Fruit fly (Drosophila melanogaster) whole organism, pupa: ENCODE data around the gene lili.

ENCODE experiments used
- CG10348 ChIP-seq: fragments of 200-800 bp; sonication (Bioruptor generic); IDR thresholded peaks from 2 replicates; pipeline ENCODE4 v1.3.6; 2022; ENCODE audit warnings: missing biosample characterization, missing genetic modification characterization
- CG12605 ChIP-seq: fragments of 200-800 bp; sonication (Bioruptor generic); IDR thresholded peaks from 2 replicates; pipeline ENCODE4 v1.3.6; 2022; ENCODE audit warnings: missing biosample characterization, missing genetic modification characterization
- CG13204 ChIP-seq: fragments of 200-800 bp; sonication (Bioruptor generic); optimal IDR thresholded peaks from 2 replicates; lab custom pipeline; 2018; ENCODE audit warnings: missing biosample characterization, mild to moderate bottlenecking, missing genetic modification characterization, moderate library complexity
- CG14655 ChIP-seq: fragments of 200-800 bp; sonication (Bioruptor generic); optimal IDR thresholded peaks from 3 replicates; lab custom pipeline; 2017; ENCODE audit warnings: mild to moderate bottlenecking, missing biosample characterization, missing genetic modification reagents, missing genetic modification characterization
- CG15710 ChIP-seq: fragments of 200-800 bp; sonication (Bioruptor generic); optimal IDR thresholded peaks from 2 replicates; lab custom pipeline; 2018; ENCODE audit warnings: missing biosample characterization, mild to moderate bottlenecking, missing genetic modification characterization, moderate library complexity
- CG17806 ChIP-seq: fragments of 200-800 bp; sonication (Bioruptor generic); optimal IDR thresholded peaks from 2 replicates; lab custom pipeline; 2018; ENCODE audit warnings: missing biosample characterization, mild to moderate bottlenecking, missing genetic modification characterization, moderate library complexity
- CG32121 ChIP-seq: fragments of 200-800 bp; sonication (Bioruptor generic); IDR thresholded peaks from 2 replicates; pipeline ENCODE4 v1.3.6; 2022; ENCODE audit warnings: missing biosample characterization, missing genetic modification characterization
- CG34367 ChIP-seq: fragments of 200-800 bp; sonication (Bioruptor generic); optimal IDR thresholded peaks from 2 replicates; lab custom pipeline; 2018; ENCODE audit warnings: missing biosample characterization, mild to moderate bottlenecking, missing genetic modification characterization
- CG4496 ChIP-seq: fragments of 200-800 bp; sonication (Bioruptor generic); IDR thresholded peaks from 3 replicates; pipeline ENCODE4 v1.3.6; 2022; ENCODE audit warnings: missing biosample characterization, missing genetic modification characterization
- CG8159 ChIP-seq: fragments of 200-800 bp; sonication (Bioruptor generic); optimal IDR thresholded peaks from 3 replicates; lab custom pipeline; 2018; ENCODE audit warnings: missing biosample characterization, mild to moderate bottlenecking, missing genetic modification characterization, moderate library complexity
- CG8301 ChIP-seq: fragments of 200-800 bp; sonication (Bioruptor generic); optimal IDR thresholded peaks from 2 replicates; lab custom pipeline; 2018; ENCODE audit warnings: missing biosample characterization, mild to moderate bottlenecking, missing genetic modification characterization
- CG9948 ChIP-seq: fragments of 200-800 bp; sonication (Bioruptor generic); optimal IDR thresholded peaks from 2 replicates; lab custom pipeline; 2018; ENCODE audit warnings: missing biosample characterization, mild to moderate bottlenecking, missing genetic modification characterization, moderate library complexity
- D1 ChIP-seq: fragments of 200-800 bp; sonication (Bioruptor generic); optimal IDR thresholded peaks from 2 replicates; lab custom pipeline; 2018; ENCODE audit warnings: missing biosample characterization, mild to moderate bottlenecking, missing genetic modification characterization, moderate library complexity
- EcR ChIP-seq: fragments of 200-800 bp; sonication (Bioruptor generic); optimal IDR thresholded peaks from 3 replicates; lab custom pipeline; 2019; ENCODE audit warnings: missing biosample characterization, missing genetic modification characterization, mild to moderate bottlenecking, moderate library complexity, missing genetic modification reagents
- Ets98B ChIP-seq: fragments of 200-800 bp; sonication (Bioruptor generic); IDR thresholded peaks from 2 replicates; pipeline ENCODE4 v1.3.6; 2022; ENCODE audit warnings: missing biosample characterization, missing genetic modification characterization
- Pif1A ChIP-seq: fragments of 200-800 bp; sonication (Bioruptor generic); optimal IDR thresholded peaks from 3 replicates; lab custom pipeline; 2016; ENCODE audit warnings: missing biosample characterization, missing genetic modification characterization
- Pif1B ChIP-seq: fragments of 200-800 bp; sonication (Bioruptor generic); optimal IDR thresholded peaks from 3 replicates; lab custom pipeline; 2016; ENCODE audit warnings: missing biosample characterization, missing genetic modification characterization
- Snoo ChIP-seq: fragments of 200-800 bp; sonication (Bioruptor generic); optimal IDR thresholded peaks from 3 replicates; lab custom pipeline; 2017; ENCODE audit warnings: missing biosample characterization, mild to moderate bottlenecking, missing genetic modification characterization, inconsistent platforms
- fd96Ca ChIP-seq: fragments of 200-800 bp; sonication (Bioruptor generic); IDR thresholded peaks from 3 replicates; pipeline ENCODE4 v1.3.6; 2022; ENCODE audit warnings: missing biosample characterization, missing genetic modification characterization
- gl ChIP-seq: fragments of 200-800 bp; sonication (Bioruptor generic); optimal IDR thresholded peaks from 2 replicates; lab custom pipeline; 2018; ENCODE audit warnings: missing biosample characterization, mild to moderate bottlenecking, missing genetic modification characterization
- rn ChIP-seq: fragments of 200-800 bp; sonication (Bioruptor generic); IDR thresholded peaks from 2 replicates; pipeline ENCODE4 v1.3.6; 2022; ENCODE audit warnings: missing biosample characterization, missing genetic modification characterization

Gene lili

dm6 chr3R:24857459-24857858, 43.6 kb upstream of the lili start, which contains the start of gene CAH4:
CAH4 (minus strand) TSS chr3R:24857559.
- TF ChIP-seq Ets98B (GFP tag; lab: Robert Waterston, UW): no peak
- TF ChIP-seq EcR (GFP tag; lab: Kevin White, UChicago): no peak
- TF ChIP-seq fd96Ca: no peak
- no peak for TF ChIP-seq CG14655 (GFP tag; lab: Kevin White, UChicago)
- no peak for TF ChIP-seq CG8301 (tag; lab: Kevin White, UChicago)
- no peak for TF ChIP-seq CG32121 (GFP tag; lab: Robert Waterston, UW)
- TF ChIP-seq CG17806 (tag; lab: Kevin White, UChicago): no peak
- TF ChIP-seq rn (GFP tag; lab: Robert Waterston, UW): no peak
- TF ChIP-seq Snoo (tag; lab: Kevin White, UChicago): no peak
- no peak for TF ChIP-seq CG15710 (tag; lab: Kevin White, UChicago)
- TF ChIP-seq CG9948 (tag; lab: Kevin White, UChicago): no peak

dm6 chr3R:24856143-24856542, 42.3 kb upstream of the lili start, which contains the start of gene HDAC11:
HDAC11 (minus strand) TSS chr3R:24856243.
- TF ChIP-seq CG32121 (GFP tag; lab: Robert Waterston, UW) (0 out of 2 replicates have a peak, but pooled peaks have one; percentile 27), CG10348 (no peak), fd96Ca (no peak), CG8159 (no peak)
- TF ChIP-seq, all 21 proteins: peak for 1

- TF ChIP-seq Pif1A (GFP tag; lab: Kevin White, UChicago) (no peak), CG8301 (tag; lab: Kevin White, UChicago) (no peak), CG34367 (tag; lab: Kevin White, UChicago) (no peak)
Measured at dm6 chr3R:24851429-24851828, 37.6 kb upstream of the lili start, which contains the start of gene Nct. Nct (plus strand) TSS chr3R:24851601.

- TF ChIP-seq Snoo (tag; lab: Kevin White, UChicago) (peak; percentile 30), EcR (GFP tag; lab: Kevin White, UChicago) (no peak), Ets98B (GFP tag; lab: Robert Waterston, UW) (peak; percentile 43; the same call in 1 of the 2 replicates), rn (GFP tag; lab: Robert Waterston, UW) (0 out of 2 replicates have a peak, but pooled peaks have one; percentile 24), CG8301 (tag; lab: Kevin White, UChicago) (no peak)
Measured at dm6 chr3R:24850420-24850819, 36.6 kb upstream of the lili start, which contains the start of gene CG7006. CG7006 (plus strand) TSS chr3R:24850627.

dm6 chr3R:24845952-24846848, 32.4 kb upstream of the lili start:
- no peak for TF ChIP-seq D1
- TF ChIP-seq CG9948 (tag; lab: Kevin White, UChicago): no peak
- no peak for TF ChIP-seq Snoo (tag; lab: Kevin White, UChicago)
- TF ChIP-seq, all 21 proteins: peak for 0

- no peak for TF ChIP-seq CG9948 (tag; lab: Kevin White, UChicago)
- no peak for TF ChIP-seq CG8301 (tag; lab: Kevin White, UChicago)
- no peak for TF ChIP-seq CG12605 (GFP tag; lab: Robert Waterston, UW)
- no peak for TF ChIP-seq rn (GFP tag; lab: Robert Waterston, UW)
- TF ChIP-seq Snoo (tag; lab: Kevin White, UChicago): no peak
- TF ChIP-seq CG17806 (tag; lab: Kevin White, UChicago): no peak
- no peak for TF ChIP-seq CG10348
- no peak for TF ChIP-seq Pif1A (GFP tag; lab: Kevin White, UChicago)
- TF ChIP-seq CG34367 (tag; lab: Kevin White, UChicago): no peak
- no peak for TF ChIP-seq CG14655 (GFP tag; lab: Kevin White, UChicago)
- no peak for TF ChIP-seq CG8159
- TF ChIP-seq Pif1B (GFP tag; lab: Kevin White, UChicago): no peak
- TF ChIP-seq fd96Ca: no peak
- TF ChIP-seq CG13204: no peak
- TF ChIP-seq CG15710 (tag; lab: Kevin White, UChicago): no peak
- no peak for TF ChIP-seq gl (tag; lab: Kevin White, UChicago)
- TF ChIP-seq Ets98B (GFP tag; lab: Robert Waterston, UW): no peak
Measured at dm6 chr3R:24845148-24845547, 31.3 kb upstream of the lili start.

- no peak for TF ChIP-seq CG4496
- no peak for TF ChIP-seq Snoo (tag; lab: Kevin White, UChicago)
- TF ChIP-seq EcR (GFP tag; lab: Kevin White, UChicago): no peak
- TF ChIP-seq Ets98B (GFP tag; lab: Robert Waterston, UW): no peak
- no peak for TF ChIP-seq CG14655 (GFP tag; lab: Kevin White, UChicago)
- TF ChIP-seq CG34367 (tag; lab: Kevin White, UChicago): no peak
- TF ChIP-seq fd96Ca: no peak
- TF ChIP-seq CG13204: no peak
- TF ChIP-seq gl (tag; lab: Kevin White, UChicago): no peak
Measured at dm6 chr3R:24841635-24842034, 27.8 kb upstream of the lili start, which contains the start of gene Esp. Esp (plus strand) TSS chr3R:24841935.
